Fruit fly (Drosophila melanogaster) whole organism, embryonic: Measurements from ENCODE around the gene Ubc7.
A peak's percentile ranks its signal among the peaks of the same experiment; 100 is the strongest.

Experiments
- Ada2b ChIP-seq: fragments of 200-800 bp; sonication (Bioruptor generic); IDR thresholded peaks from 2 replicates; pipeline ENCODE4 v1.3.6; 2022; ENCODE audit warnings: missing biosample characterization, missing genetic modification characterization
- CG12769 ChIP-seq: fragments of 200-800 bp; sonication (Bioruptor generic); optimal IDR thresholded peaks from 2 replicates; lab custom pipeline; 2019; ENCODE audit warnings: missing biosample characterization, mild to moderate bottlenecking, missing genetic modification characterization, moderate library complexity
- CG13287 ChIP-seq: fragments of 200-800 bp; sonication (Bioruptor generic); IDR thresholded peaks from 2 replicates; pipeline ENCODE4 v1.3.6; 2022; ENCODE audit warnings: missing biosample characterization, missing genetic modification characterization; ENCODE audit not compliant: partially characterized antibody
- CG13894 ChIP-seq: fragments of 200-800 bp; sonication (Bioruptor generic); optimal IDR thresholded peaks from 3 replicates; lab custom pipeline; 2018; ENCODE audit warnings: missing biosample characterization, mild to moderate bottlenecking, missing genetic modification characterization, moderate library complexity
- CG16779 ChIP-seq: fragments of 200-800 bp; sonication (Bioruptor generic); IDR thresholded peaks from 2 replicates; pipeline ENCODE4 v1.3.6; 2022; ENCODE audit warnings: missing biosample characterization, missing genetic modification characterization
- CG17612 ChIP-seq: fragments of 200-800 bp; sonication (Bioruptor generic); IDR thresholded peaks from 2 replicates; pipeline ENCODE4 v1.3.6; 2022; ENCODE audit warnings: missing biosample characterization, missing genetic modification characterization
- CG17802 ChIP-seq: fragments of 200-800 bp; sonication (Bioruptor generic); optimal IDR thresholded peaks from 2 replicates; lab custom pipeline; 2018; ENCODE audit warnings: missing biosample characterization, mild to moderate bottlenecking, missing genetic modification characterization, moderate library complexity
- CG18262 ChIP-seq: fragments of 200-800 bp; optimal IDR thresholded peaks from 3 replicates; lab custom pipeline; 2019; ENCODE audit warnings: missing biosample characterization, mild to moderate bottlenecking, missing genetic modification characterization, moderate library complexity
- CG18599 ChIP-seq: fragments of 200-800 bp; sonication (Bioruptor generic); optimal IDR thresholded peaks from 3 replicates; lab custom pipeline; 2017; ENCODE audit warnings: missing biosample characterization, missing genetic modification characterization, mild to moderate bottlenecking, moderate library complexity, missing genetic modification reagents
- CG2678 ChIP-seq: fragments of 200-800 bp; sonication (Bioruptor generic); optimal IDR thresholded peaks from 3 replicates; lab custom pipeline; 2019; ENCODE audit warnings: missing biosample characterization, mild to moderate bottlenecking, missing genetic modification characterization, moderate library complexity
- CG31224 ChIP-seq: fragments of 200-800 bp; sonication (Bioruptor generic); IDR thresholded peaks from 2 replicates; pipeline ENCODE4 v1.3.6; 2022; ENCODE audit warnings: missing biosample characterization, missing genetic modification characterization
- CG3281 ChIP-seq: fragments of 200-800 bp; sonication (Bioruptor generic); optimal IDR thresholded peaks from 3 replicates; lab custom pipeline; 2017; ENCODE audit warnings: missing biosample characterization, mild to moderate bottlenecking, missing genetic modification characterization
- CG4730 ChIP-seq: fragments of 200-800 bp; sonication (Bioruptor generic); IDR thresholded peaks from 2 replicates; pipeline ENCODE4 v1.3.6; 2022; ENCODE audit warnings: missing biosample characterization, missing genetic modification characterization
- CG6689 ChIP-seq: fragments of 200-800 bp; sonication (Bioruptor generic); IDR thresholded peaks from 2 replicates; pipeline ENCODE4 v1.3.6; 2022; ENCODE audit warnings: missing biosample characterization, missing genetic modification characterization
- CG6813 ChIP-seq: fragments of 200-800 bp; sonication (Bioruptor generic); optimal IDR thresholded peaks from 2 replicates; lab custom pipeline; 2017; ENCODE audit warnings: missing biosample characterization, missing genetic modification characterization, mild to moderate bottlenecking, moderate library complexity, missing genetic modification reagents
- CG9215 ChIP-seq: fragments of 200-800 bp; sonication (Bioruptor generic); IDR thresholded peaks from 2 replicates; pipeline ENCODE4 v1.3.6; 2022; ENCODE audit warnings: missing biosample characterization, missing genetic modification characterization
- CG9797 ChIP-seq: fragments of 200-800 bp; sonication (Bioruptor generic); optimal IDR thresholded peaks from 3 replicates; lab custom pipeline; 2018; ENCODE audit warnings: missing biosample characterization, mild to moderate bottlenecking, missing genetic modification characterization
- CoRest ChIP-seq: fragments of 200-800 bp; sonication (Bioruptor generic); optimal IDR thresholded peaks from 3 replicates; lab custom pipeline; 2018; ENCODE audit warnings: missing biosample characterization, mild to moderate bottlenecking, missing genetic modification characterization, moderate library complexity
- Elba2 ChIP-seq: fragments of 200-800 bp; sonication (Bioruptor generic); optimal IDR thresholded peaks from 3 replicates; lab custom pipeline; 2016; ENCODE audit warnings: missing biosample characterization, missing genetic modification characterization
- Ets65A ChIP-seq: fragments of 200-800 bp; sonication (Bioruptor generic); peaks from one replicate; lab custom pipeline; 2016; ENCODE audit warnings: missing biosample characterization, missing genetic modification characterization
- Hand ChIP-seq: fragments of 200-800 bp; sonication (Bioruptor generic); optimal IDR thresholded peaks from 2 replicates; lab custom pipeline; 2017; ENCODE audit warnings: mild to moderate bottlenecking, missing biosample characterization, missing genetic modification reagents, missing genetic modification characterization
- Med ChIP-seq: fragments of 200-800 bp; sonication (Bioruptor generic); peaks from one replicate; lab custom pipeline; 2016; ENCODE audit warnings: missing biosample characterization, missing genetic modification characterization, mild to moderate bottlenecking, inconsistent platforms, moderate library complexity
- Pdp1 ChIP-seq, 2 experiments: fragments of 200-800 bp; sonication (Bioruptor generic); optimal IDR thresholded peaks; 3 replicates each; lab custom pipeline; 2016; ENCODE audit warnings: missing biosample characterization in 2 of 2, missing genetic modification characterization in 2 of 2, mild to moderate bottlenecking in 1 of 2, moderate library complexity in 1 of 2
- Poxn ChIP-seq: fragments of 200-800 bp; sonication (Bioruptor generic); IDR thresholded peaks from 2 replicates; pipeline ENCODE4 v1.3.6; 2022; ENCODE audit warnings: missing biosample characterization, missing genetic modification characterization
- Ptx1 ChIP-seq: fragments of 200-800 bp; sonication (Bioruptor generic); IDR thresholded peaks from 2 replicates; pipeline ENCODE4 v1.3.6; 2022; ENCODE audit warnings: missing biosample characterization, missing genetic modification characterization
- Rx ChIP-seq: fragments of 200-800 bp; sonication (Bioruptor generic); IDR thresholded peaks from 2 replicates; pipeline ENCODE4 v1.3.6; 2022; ENCODE audit warnings: missing biosample characterization, missing genetic modification characterization
- Sry-δ ChIP-seq: fragments of 200-800 bp; sonication (Bioruptor generic); optimal IDR thresholded peaks from 2 replicates; lab custom pipeline; 2016; ENCODE audit warnings: missing biosample characterization, missing genetic modification characterization
- Ssrp ChIP-seq: fragments of 200-800 bp; sonication (Bioruptor generic); optimal IDR thresholded peaks from 2 replicates; lab custom pipeline; 2018; ENCODE audit warnings: missing biosample characterization, mild to moderate bottlenecking, missing genetic modification characterization, moderate library complexity
- Taf1 ChIP-seq: fragments of 200-800 bp; sonication (Bioruptor generic); IDR thresholded peaks from 2 replicates; pipeline ENCODE4 v1.3.6; 2022; ENCODE audit warnings: missing biosample characterization, missing genetic modification characterization
- YL-1 ChIP-seq: fragments of 200-800 bp; sonication (Bioruptor generic); optimal IDR thresholded peaks from 3 replicates; lab custom pipeline; 2017; ENCODE audit warnings: missing biosample characterization, mild to moderate bottlenecking, missing genetic modification characterization
- ab ChIP-seq: fragments of 200-800 bp; sonication (Bioruptor generic); optimal IDR thresholded peaks from 2 replicates; lab custom pipeline; 2016; ENCODE audit warnings: missing biosample characterization, missing genetic modification characterization
- ac ChIP-seq: fragments of 200-800 bp; sonication (Bioruptor generic); optimal IDR thresholded peaks from 3 replicates; lab custom pipeline; 2017; ENCODE audit warnings: missing biosample characterization, mild to moderate bottlenecking, missing genetic modification characterization
- corto ChIP-seq: fragments of 200-800 bp; sonication (Bioruptor generic); optimal IDR thresholded peaks from 2 replicates; lab custom pipeline; 2016; ENCODE audit warnings: missing biosample characterization, mild to moderate bottlenecking, missing genetic modification characterization, moderate library complexity
- exex ChIP-seq: fragments of 200-800 bp; sonication (Bioruptor generic); optimal IDR thresholded peaks from 4 replicates; lab custom pipeline; 2018; ENCODE audit warnings: missing biosample characterization, mild to moderate bottlenecking, missing genetic modification characterization, moderate library complexity
- fd64A ChIP-seq: fragments of 200-800 bp; sonication (Bioruptor generic); optimal IDR thresholded peaks from 3 replicates; lab custom pipeline; 2018; ENCODE audit warnings: missing biosample characterization, mild to moderate bottlenecking, missing genetic modification characterization
- kay ChIP-seq: fragments of 200-800 bp; sonication (Bioruptor generic); optimal IDR thresholded peaks from 2 replicates; lab custom pipeline; 2016; ENCODE audit warnings: missing biosample characterization, missing genetic modification characterization
- ken ChIP-seq: fragments of 200-800 bp; sonication (Bioruptor generic); IDR thresholded peaks from 3 replicates; pipeline ENCODE4 v1.3.6; 2022; ENCODE audit warnings: missing biosample characterization, missing genetic modification characterization
- kni ChIP-seq: fragments of 200-800 bp; sonication (Bioruptor generic); optimal IDR thresholded peaks from 3 replicates; lab custom pipeline; 2017; ENCODE audit warnings: mild to moderate bottlenecking, missing biosample characterization, missing genetic modification reagents, missing genetic modification characterization
- mld ChIP-seq: fragments of 200-800 bp; sonication (Bioruptor generic); IDR thresholded peaks from 3 replicates; pipeline ENCODE4 v1.3.6; 2022; ENCODE audit warnings: missing biosample characterization, missing genetic modification characterization; ENCODE audit not compliant: partially characterized antibody
- nerfin-2 ChIP-seq: fragments of 200-800 bp; sonication (Bioruptor generic); IDR thresholded peaks from 2 replicates; pipeline ENCODE4 v1.3.6; 2022; ENCODE audit warnings: missing biosample characterization, missing genetic modification characterization; ENCODE audit not compliant: partially characterized antibody
- nom ChIP-seq: fragments of 200-800 bp; sonication (Bioruptor generic); optimal IDR thresholded peaks from 2 replicates; lab custom pipeline; 2017; ENCODE audit warnings: missing biosample characterization, missing genetic modification characterization, mild to moderate bottlenecking, moderate library complexity, missing genetic modification reagents
- pfk ChIP-seq: fragments of 200-800 bp; sonication (Bioruptor generic); optimal IDR thresholded peaks from 2 replicates; lab custom pipeline; 2018; ENCODE audit warnings: missing biosample characterization, mild to moderate bottlenecking, missing genetic modification characterization, moderate library complexity
- sens ChIP-seq: fragments of 200-800 bp; sonication (Bioruptor generic); peaks from one replicate; lab custom pipeline; 2016; ENCODE audit warnings: missing biosample characterization, missing genetic modification characterization
- sima ChIP-seq: fragments of 200-800 bp; sonication (Bioruptor generic); optimal IDR thresholded peaks from 2 replicates; lab custom pipeline; 2016; ENCODE audit warnings: missing biosample characterization, missing genetic modification characterization
- toy ChIP-seq: fragments of 200-800 bp; sonication (Bioruptor generic); IDR thresholded peaks from 2 replicates; pipeline ENCODE4 v1.3.6; 2022; ENCODE audit warnings: missing biosample characterization, missing genetic modification characterization
- twi ChIP-seq: fragments of 200-800 bp; optimal IDR thresholded peaks from 2 replicates; lab custom pipeline; 2019; ENCODE audit warnings: missing biosample characterization, mild to moderate bottlenecking, missing genetic modification characterization, moderate library complexity
- vvl ChIP-seq: fragments of 200-800 bp; sonication (Bioruptor generic); IDR thresholded peaks from 2 replicates; pipeline ENCODE4 v1.3.6; 2022; ENCODE audit warnings: missing biosample characterization, missing genetic modification characterization
- zfh2 ChIP-seq: fragments of 200-800 bp; sonication (Bioruptor generic); optimal IDR thresholded peaks from 2 replicates; lab custom pipeline; 2016; ENCODE audit warnings: missing biosample characterization, missing genetic modification characterization

Gene Ubc7

DNA sequence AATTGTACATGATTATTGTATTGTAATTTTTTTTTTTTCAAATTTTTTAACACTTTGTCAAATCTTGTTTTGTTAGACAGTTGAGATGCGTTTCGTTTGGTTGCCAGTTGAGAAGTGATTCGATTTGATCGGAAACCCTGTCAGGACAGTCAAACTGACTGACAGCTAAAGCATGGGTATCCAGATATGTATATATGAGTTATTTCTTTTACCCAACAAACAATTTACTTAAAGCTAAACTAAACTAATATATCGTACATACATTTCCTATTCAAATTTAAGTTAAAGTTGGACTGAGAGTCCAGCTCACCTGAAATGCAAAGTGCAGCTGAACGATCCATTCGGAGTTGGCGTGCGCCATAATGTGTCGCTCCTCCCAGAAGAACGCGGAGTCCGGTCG, 38.7 kb downstream of the Ubc7 start, which contains the start of gene CG9777:
CG9777 (minus strand) TSS at position 101 of the 400 bp plus-strand sequence.
- TF ChIP-seq CG9215 (GFP tag; lab: Robert Waterston, UW) (no peak), CG9797 (GFP tag; lab: Kevin White, UChicago) (no peak)
- TF ChIP-seq, all 482 proteins: peak for 0

DNA sequence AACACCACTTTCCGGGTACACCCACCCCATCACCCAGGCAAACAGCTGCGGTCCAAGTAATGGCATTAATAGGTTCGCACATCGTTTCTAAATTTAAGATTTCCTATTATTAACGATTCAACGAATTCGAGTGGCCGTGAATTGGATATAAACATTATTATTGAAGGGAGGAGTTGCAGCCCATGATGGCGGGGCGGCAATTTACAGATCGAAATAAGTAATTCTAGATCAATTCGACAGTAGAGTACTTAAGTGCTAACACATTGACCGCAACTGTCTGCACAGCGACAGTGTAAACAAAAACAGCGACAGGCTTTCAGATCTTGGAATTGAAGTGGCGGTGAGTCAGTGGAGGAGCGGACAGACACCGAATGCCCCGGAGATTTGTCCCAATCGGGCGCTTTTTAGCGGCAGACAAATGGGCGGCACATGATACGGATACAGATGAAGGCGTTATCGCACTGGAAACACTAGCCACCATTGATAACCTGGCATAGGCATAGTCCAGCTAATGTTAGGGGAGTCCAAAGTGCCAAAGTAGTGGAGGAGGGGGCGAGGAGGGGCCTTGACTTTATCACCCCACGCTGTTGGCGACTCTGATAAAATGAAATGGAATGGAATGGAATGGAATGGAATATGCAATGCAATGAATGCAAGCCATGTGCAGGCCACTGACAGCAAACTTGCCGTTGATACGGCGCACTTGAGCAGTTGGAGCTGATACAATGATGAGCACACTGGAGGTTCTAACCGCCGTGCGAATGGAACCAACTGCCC, 39.9 kb downstream of the Ubc7 start:
- TF ChIP-seq Hand (GFP tag; lab: Kevin White, UChicago): peak; percentile 24
- TF ChIP-seq YL-1 (GFP tag; lab: Kevin White, UChicago): no peak
- TF ChIP-seq mld: no peak
- no peak for TF ChIP-seq CG4730 (GFP tag; lab: Robert Waterston, UW)
- TF ChIP-seq CG6813 (GFP tag; lab: Kevin White, UChicago): no peak
- no peak for TF ChIP-seq Taf1
- no peak for TF ChIP-seq CG6689 (GFP tag; lab: Robert Waterston, UW)
- TF ChIP-seq Ssrp (tag; lab: Kevin White, UChicago): no peak
- TF ChIP-seq Ada2b (GFP tag; lab: Robert Waterston, UW): no peak
- peak; percentile 40; the same call in 1 of the 2 replicates for TF ChIP-seq vvl (GFP tag; lab: Robert Waterston, UW)
- TF ChIP-seq sima (GFP tag; lab: Kevin White, UChicago): no peak
- TF ChIP-seq ac: no peak
- no peak for TF ChIP-seq CG17802 (tag; lab: Kevin White, UChicago)
- no peak for TF ChIP-seq fd64A (GFP tag; lab: Kevin White, UChicago)
- no peak for TF ChIP-seq corto
- TF ChIP-seq CG12769: peak; percentile 66
- no peak for TF ChIP-seq ab
- no peak for TF ChIP-seq Ptx1 (GFP tag; lab: Robert Waterston, UW)
- peak; percentile 22 for TF ChIP-seq twi (tag; lab: Kevin White, UChicago)
- peak; percentile 33 for TF ChIP-seq CG18599
- TF ChIP-seq nom (GFP tag; lab: Kevin White, UChicago): peak; percentile 87
- TF ChIP-seq Rx (GFP tag; lab: Robert Waterston, UW): no peak
- TF ChIP-seq CG13894 (tag; lab: Kevin White, UChicago): no peak
- no peak for TF ChIP-seq zfh2 (GFP tag; lab: Kevin White, UChicago)
- no peak for TF ChIP-seq ken (GFP tag; lab: Robert Waterston, UW)
- TF ChIP-seq CG31224: no peak
- no peak for TF ChIP-seq Elba2 (GFP tag; lab: Kevin White, UChicago)
- no peak for TF ChIP-seq CG3281 (GFP tag; lab: Kevin White, UChicago)
- no peak for TF ChIP-seq exex (tag; lab: Kevin White, UChicago)
- TF ChIP-seq CG13287: no peak
- TF ChIP-seq Poxn (GFP tag; lab: Robert Waterston, UW): no peak
- peak; percentile 11 for TF ChIP-seq sens (GFP tag; lab: Kevin White, UChicago)
- TF ChIP-seq CG16779: no peak
- peak; percentile 65 for TF ChIP-seq Med (GFP tag; lab: Kevin White, UChicago)
- TF ChIP-seq pfk (GFP tag; lab: Kevin White, UChicago): peak; percentile 4
- TF ChIP-seq Ets65A (GFP tag; lab: Kevin White, UChicago): peak; percentile 28
- TF ChIP-seq Pdp1 (GFP tag; optimal IDR thresholded peaks at IDR 0.05; lab: Kevin White, UChicago): no peak
- TF ChIP-seq CG18262 (tag; lab: Kevin White, UChicago): no peak
- no peak for TF ChIP-seq kni (GFP tag; lab: Kevin White, UChicago)
- TF ChIP-seq CoRest (tag; lab: Kevin White, UChicago): no peak
- TF ChIP-seq kay: peak; percentile 33
- TF ChIP-seq CG17612: no peak
- no peak for TF ChIP-seq nerfin-2 (GFP tag; lab: Robert Waterston, UW)
- no peak for TF ChIP-seq toy (GFP tag; lab: Robert Waterston, UW)
- TF ChIP-seq Sry-δ (GFP tag; lab: Kevin White, UChicago): no peak
- TF ChIP-seq CG2678 (tag; lab: Kevin White, UChicago): no peak
